Worm (Caenorhabditis elegans): ENCODE data around the gene ZC404.16.

ZC404.16 gene

DNA sequence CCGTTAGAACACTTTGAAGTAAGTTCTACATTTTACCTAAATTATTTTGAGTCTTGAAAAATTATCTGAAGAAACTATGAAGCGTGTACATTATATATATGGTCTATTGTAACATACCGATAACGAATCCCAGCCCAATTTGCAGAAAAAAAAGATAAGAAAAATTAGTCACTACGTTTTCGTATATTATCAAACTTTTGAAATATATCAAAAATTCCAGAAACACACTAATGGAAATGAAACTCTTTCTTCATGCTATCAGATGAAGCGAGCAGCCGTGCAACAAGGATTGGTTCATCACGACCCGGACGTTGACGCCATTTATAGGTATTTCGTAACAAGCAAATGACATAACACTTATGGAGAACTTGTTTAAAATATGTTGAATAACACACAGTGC, 38.2 kb upstream of the ZC404.16 start:
- TF ChIP-seq nhr-6 (tag; optimal IDR thresholded peaks at IDR 0.05) (no peak), lsy-2 (tag; optimal IDR thresholded peaks at IDR 0.05) (no peak), elt-1 (tag; optimal IDR thresholded peaks at IDR 0.05) (no peak), fos-1 (tag; optimal IDR thresholded peaks at IDR 0.05) (peak; percentile 91), blmp-1 (tag; optimal IDR thresholded peaks at IDR 0.05; ENCODE audit: insufficient read depth) (no peak), ceh-16 (tag; optimal IDR thresholded peaks at IDR 0.05) (no peak), ZK546.5 (tag; optimal IDR thresholded peaks at IDR 0.05) (no peak), lin-13 (GFP tag; optimal IDR thresholded peaks at IDR 0.05) (no peak)

DNA sequence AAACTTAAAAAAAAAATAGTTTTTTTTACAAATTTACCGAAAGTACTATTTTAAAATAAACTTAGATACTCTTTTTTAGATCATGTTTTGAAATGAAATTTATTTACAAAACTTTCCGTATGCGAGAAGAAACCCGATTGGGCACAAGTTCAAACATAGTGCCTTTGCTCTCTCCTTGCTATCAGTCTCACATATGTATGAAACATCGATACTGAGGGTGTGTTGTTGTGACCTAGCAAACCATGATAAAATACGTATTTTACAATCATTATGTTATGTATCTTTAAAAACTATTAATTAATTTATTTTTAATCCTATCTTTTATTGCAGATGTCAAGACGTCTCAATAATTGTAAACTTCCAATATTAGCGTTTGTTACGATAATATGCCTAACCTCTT, 36.5 kb upstream of the ZC404.16 start:
- TF ChIP-seq nhr-11 (tag; optimal IDR thresholded peaks at IDR 0.05), result no peak
- peak; percentile 93 for TF ChIP-seq fos-1 (tag; optimal IDR thresholded peaks at IDR 0.05)

DNA sequence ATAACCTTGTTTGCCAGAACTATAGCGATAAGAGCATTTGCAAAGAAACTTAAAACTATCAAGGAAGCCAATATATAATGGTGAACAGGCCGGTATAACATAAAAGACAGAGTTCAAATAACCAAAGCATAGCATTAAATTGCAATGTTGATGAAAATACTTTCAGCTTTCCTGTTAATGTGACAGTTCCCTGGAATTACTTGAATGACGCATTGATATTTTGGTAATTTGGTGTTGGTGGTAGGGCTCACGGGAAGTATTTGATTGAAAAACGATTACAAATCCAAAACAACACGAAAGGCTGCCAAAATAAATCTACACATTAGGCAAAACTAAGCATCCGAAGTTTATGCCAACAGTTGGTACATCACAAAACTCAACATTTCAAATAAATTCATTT, 35.3 kb upstream of the ZC404.16 start, which contains the start of gene dmsr-16:
Gene dmsr-16 (minus strand): TSS at position 101 of the 400 bp plus-strand sequence.
- TF ChIP-seq blmp-1 (tag; optimal IDR thresholded peaks at IDR 0.05; ENCODE audit: insufficient read depth) (no peak), nhr-77 (tag; optimal IDR thresholded peaks at IDR 0.05) (no peak), Y55F3AM.14 (GFP tag; optimal IDR thresholded peaks at IDR 0.05) (no peak), nhr-12 (tag; optimal IDR thresholded peaks at IDR 0.05) (no peak), nhr-23 (tag; optimal IDR thresholded peaks at IDR 0.05) (no peak), lin-39 (tag; optimal IDR thresholded peaks at IDR 0.05) (no peak), elt-3 (tag; optimal IDR thresholded peaks at IDR 0.05) (no peak), nhr-237 (tag; optimal IDR thresholded peaks at IDR 0.05) (no peak), ceh-16 (tag; optimal IDR thresholded peaks at IDR 0.05) (no peak), crh-2 (tag; optimal IDR thresholded peaks at IDR 0.05) (no peak), skn-1 (tag; optimal IDR thresholded peaks at IDR 0.05) (no peak), snpc-4 (tag; optimal IDR thresholded peaks at IDR 0.05) (no peak), nhr-21 (tag; optimal IDR thresholded peaks at IDR 0.05) (no peak), sem-4 (tag; optimal IDR thresholded peaks at IDR 0.05) (no peak), nhr-6 (tag; optimal IDR thresholded peaks at IDR 0.05) (no peak), aly-2 (tag; optimal IDR thresholded peaks at IDR 0.05) (no peak), fos-1 (tag; optimal IDR thresholded peaks at IDR 0.05) (no peak), unc-55 (GFP tag; optimal IDR thresholded peaks at IDR 0.05) (no peak), F13H6.1 (tag; optimal IDR thresholded peaks at IDR 0.05) (no peak), unc-62 (GFP tag; optimal IDR thresholded peaks at IDR 0.05) (no peak)

DNA sequence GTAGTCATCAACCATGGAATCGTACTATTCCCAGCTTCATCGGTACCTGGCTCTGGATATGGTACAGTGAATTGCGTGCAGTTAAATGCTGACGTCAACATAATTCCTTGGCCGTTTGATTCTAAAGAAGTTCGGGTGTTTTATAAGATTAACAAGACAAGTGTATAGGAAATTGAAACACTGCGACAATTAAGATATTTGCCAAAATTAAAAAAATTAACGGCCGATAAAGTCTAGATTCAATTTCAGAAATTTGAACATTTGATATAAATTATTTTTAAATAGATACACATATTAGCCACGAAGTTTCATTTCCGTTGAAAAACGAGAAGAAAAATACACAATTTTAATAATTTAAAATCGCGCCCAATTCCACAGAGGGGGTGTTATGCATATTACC, 32.7 kb upstream of the ZC404.16 start, which contains the start of gene dmsr-12:
Gene dmsr-12 (minus strand): TSS at position 101 of the 400 bp plus-strand sequence.
- TF ChIP-seq gmeb-1 (tag; optimal IDR thresholded peaks at IDR 0.05) (no peak), aly-2 (tag; optimal IDR thresholded peaks at IDR 0.05) (no peak), nhr-12 (tag; optimal IDR thresholded peaks at IDR 0.05) (no peak), ceh-82 (tag; optimal IDR thresholded peaks at IDR 0.05) (no peak), nhr-10 (tag; optimal IDR thresholded peaks at IDR 0.05) (no peak), mab-5 (tag; optimal IDR thresholded peaks at IDR 0.05) (no peak), peb-1 (tag; optimal IDR thresholded peaks at IDR 0.05) (no peak), R02D3.7 (tag; optimal IDR thresholded peaks at IDR 0.05) (no peak), mbf-1 (tag; optimal IDR thresholded peaks at IDR 0.05) (no peak), unc-62 (GFP tag; optimal IDR thresholded peaks at IDR 0.05) (no peak), F13H6.1 (tag; optimal IDR thresholded peaks at IDR 0.05) (no peak), dmd-4 (tag; optimal IDR thresholded peaks at IDR 0.05) (no peak), nhr-237 (tag; optimal IDR thresholded peaks at IDR 0.05) (no peak), unc-55 (GFP tag; optimal IDR thresholded peaks at IDR 0.05) (no peak), nhr-11 (tag; optimal IDR thresholded peaks at IDR 0.05) (no peak), nhr-23 (tag; optimal IDR thresholded peaks at IDR 0.05) (no peak), crh-2 (tag; optimal IDR thresholded peaks at IDR 0.05) (no peak), sma-3 (GFP tag; optimal IDR thresholded peaks at IDR 0.05) (no peak), egl-27 (tag; optimal IDR thresholded peaks at IDR 0.05) (no peak)

DNA sequence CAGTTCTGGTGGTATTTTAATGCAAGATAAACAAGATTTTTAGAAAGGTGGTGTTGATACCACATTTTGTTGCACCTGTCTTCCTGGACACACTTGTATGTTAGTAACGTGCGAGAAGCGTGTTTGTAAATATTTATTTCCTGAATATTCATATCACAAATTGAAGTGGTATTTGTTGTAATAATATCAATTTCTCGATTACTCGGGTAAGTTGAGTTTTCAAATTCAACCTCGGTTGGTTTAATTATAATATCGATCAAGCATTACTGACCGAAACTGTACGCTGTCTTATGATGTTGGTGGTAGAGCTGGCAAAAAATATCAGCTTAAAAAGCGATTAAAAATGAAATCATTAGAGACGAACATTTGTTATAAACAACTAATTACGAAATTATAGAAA, 30.4 kb upstream of the ZC404.16 start, which contains the start of gene dmsr-11:
Gene dmsr-11 (minus strand): TSS at position 101 of the 400 bp plus-strand sequence.
- TF ChIP-seq unc-55 (GFP tag; optimal IDR thresholded peaks at IDR 0.05), result no peak
- no peak for TF ChIP-seq lin-13 (GFP tag; optimal IDR thresholded peaks at IDR 0.05)
- TF ChIP-seq mdl-1 (tag; optimal IDR thresholded peaks at IDR 0.05), result no peak
- no peak for TF ChIP-seq lin-39 (tag; optimal IDR thresholded peaks at IDR 0.05)
- TF ChIP-seq peb-1 (tag; optimal IDR thresholded peaks at IDR 0.05), result no peak
- TF ChIP-seq lsy-2 (tag; optimal IDR thresholded peaks at IDR 0.05), result no peak
- TF ChIP-seq unc-62 (GFP tag; optimal IDR thresholded peaks at IDR 0.05), result no peak
- TF ChIP-seq fos-1 (tag; optimal IDR thresholded peaks at IDR 0.05), result no peak
- no peak for TF ChIP-seq dmd-4 (tag; optimal IDR thresholded peaks at IDR 0.05)
- TF ChIP-seq egl-27 (tag; optimal IDR thresholded peaks at IDR 0.05), result no peak
- TF ChIP-seq mab-5 (tag; optimal IDR thresholded peaks at IDR 0.05), result no peak
- TF ChIP-seq ceh-82 (tag; optimal IDR thresholded peaks at IDR 0.05), result no peak
- TF ChIP-seq elt-1 (tag; optimal IDR thresholded peaks at IDR 0.05), result no peak
